Worm (Caenorhabditis elegans) whole organism, late embryonic: ENCODE measurements around the gene F47B8.10.

Source experiments
- C08G9.2 ChIP-seq: sonication (generic microtip); optimal IDR thresholded peaks from 2 replicates; lab custom pipeline; 2016; ENCODE audit warnings: mild to moderate bottlenecking, missing genetic modification characterization, moderate library complexity, missing compliant biosample characterization
- C38D4.7 ChIP-seq: fragments of 200-800 bp; sonication (Bioruptor generic); optimal IDR thresholded peaks from 2 replicates; lab custom pipeline; 2018; ENCODE audit warnings: mild to moderate bottlenecking, missing genetic modification characterization, moderate library complexity, missing compliant biosample characterization
- F13H6.1 ChIP-seq: sonication (generic microtip); optimal IDR thresholded peaks from 2 replicates; lab custom pipeline; 2016; ENCODE audit warnings: missing genetic modification characterization, missing compliant biosample characterization
- K02D7.2 ChIP-seq: sonication (generic microtip); optimal IDR thresholded peaks from 2 replicates; lab custom pipeline; 2017; ENCODE audit warnings: mild to moderate bottlenecking, missing genetic modification characterization, missing compliant biosample characterization
- Y22D7AL.16 ChIP-seq: sonication (generic microtip); optimal IDR thresholded peaks from 2 replicates; lab custom pipeline; 2016; ENCODE audit warnings: missing genetic modification characterization, missing compliant biosample characterization
- ahr-1 ChIP-seq: sonication (generic microtip); optimal IDR thresholded peaks from 2 replicates; lab custom pipeline; 2016; ENCODE audit warnings: missing genetic modification characterization, missing compliant biosample characterization
- ceh-14 ChIP-seq: sonication (generic microtip); optimal IDR thresholded peaks from 2 replicates; lab custom pipeline; 2016; ENCODE audit warnings: missing genotype, missing genetic modification characterization, missing compliant biosample characterization
- ceh-19 ChIP-seq: fragments of 200-800 bp; sonication (Bioruptor generic); optimal IDR thresholded peaks from 2 replicates; lab custom pipeline; 2018; ENCODE audit warnings: mild to moderate bottlenecking, missing genetic modification characterization, missing compliant biosample characterization
- ceh-24 ChIP-seq: sonication (generic microtip); optimal IDR thresholded peaks from 2 replicates; lab custom pipeline; 2016; ENCODE audit warnings: mild to moderate bottlenecking, missing genetic modification characterization, missing compliant biosample characterization
- ceh-30 ChIP-seq: fragments of 150-350 bp; optimal IDR thresholded peaks from 2 replicates; lab custom pipeline; 2014; ENCODE audit warnings: missing biosample characterization, missing genetic modification characterization
- ceh-48 ChIP-seq: sonication (generic microtip); optimal IDR thresholded peaks from 2 replicates; lab custom pipeline; 2016; ENCODE audit warnings: missing genetic modification characterization, inconsistent platforms, missing compliant biosample characterization
- che-1 ChIP-seq: sonication (generic microtip); optimal IDR thresholded peaks from 2 replicates; lab custom pipeline; 2016; ENCODE audit warnings: mild to moderate bottlenecking, missing genetic modification characterization, missing compliant biosample characterization
- dmd-4 ChIP-seq: sonication (generic microtip); optimal IDR thresholded peaks from 2 replicates; lab custom pipeline; 2016; ENCODE audit warnings: borderline replicate concordance, missing genetic modification characterization, missing compliant biosample characterization
- dve-1 ChIP-seq: sonication (generic microtip); optimal IDR thresholded peaks from 2 replicates; lab custom pipeline; 2017; ENCODE audit warnings: antibody characterized with exemption, mild to moderate bottlenecking, missing genetic modification characterization, missing compliant biosample characterization
- elt-4 ChIP-seq: sonication (generic microtip); optimal IDR thresholded peaks from 2 replicates; lab custom pipeline; 2016; ENCODE audit warnings: missing genetic modification characterization, missing compliant biosample characterization
- fax-1 ChIP-seq: sonication (generic microtip); optimal IDR thresholded peaks from 2 replicates; lab custom pipeline; 2016; ENCODE audit warnings: missing genotype, missing genetic modification characterization, missing compliant biosample characterization
- fkh-10 ChIP-seq: fragments of 150-350 bp; optimal IDR thresholded peaks from 2 replicates; lab custom pipeline; 2014; ENCODE audit warnings: missing biosample characterization, missing genetic modification reagents, missing genetic modification characterization
- gmeb-2 ChIP-seq: sonication (generic microtip); optimal IDR thresholded peaks from 2 replicates; lab custom pipeline; 2016; ENCODE audit warnings: missing genetic modification characterization, inconsistent platforms, missing compliant biosample characterization
- hlh-30 ChIP-seq: sonication (generic microtip); optimal IDR thresholded peaks from 2 replicates; lab custom pipeline; 2017; ENCODE audit warnings: antibody characterized with exemption, missing genetic modification characterization, missing compliant biosample characterization; ENCODE audit not compliant: insufficient read depth
- hlh-8 ChIP-seq: sonication (generic microtip); optimal IDR thresholded peaks from 2 replicates; lab custom pipeline; 2016; ENCODE audit warnings: missing genotype, missing genetic modification characterization, missing compliant biosample characterization
- lim-6 ChIP-seq: sonication (generic microtip); optimal IDR thresholded peaks from 2 replicates; lab custom pipeline; 2016; ENCODE audit warnings: missing genetic modification characterization, missing compliant biosample characterization
- lin-11 ChIP-seq: fragments of 200-800 bp; sonication (Bioruptor generic); optimal IDR thresholded peaks from 2 replicates; lab custom pipeline; 2018; ENCODE audit warnings: mild to moderate bottlenecking, missing genetic modification characterization, missing compliant biosample characterization
- madf-2 ChIP-seq: sonication (generic microtip); optimal IDR thresholded peaks from 2 replicates; lab custom pipeline; 2017; ENCODE audit warnings: missing genetic modification characterization, missing compliant biosample characterization
- nfya-1 ChIP-seq: sonication (generic microtip); optimal IDR thresholded peaks from 2 replicates; lab custom pipeline; 2017; ENCODE audit warnings: missing genetic modification characterization, mild to moderate bottlenecking, missing compliant biosample characterization, antibody characterized with exemption, moderate library complexity
- nhr-11 ChIP-seq: fragments of 150-350 bp; optimal IDR thresholded peaks from 2 replicates; lab custom pipeline; 2014; ENCODE audit warnings: missing biosample characterization, missing genetic modification characterization
- nhr-232 ChIP-seq: sonication (generic microtip); optimal IDR thresholded peaks from 2 replicates; lab custom pipeline; 2016; ENCODE audit warnings: missing genetic modification characterization, missing compliant biosample characterization
- npax-4 ChIP-seq: sonication (generic microtip); optimal IDR thresholded peaks from 2 replicates; lab custom pipeline; 2016; ENCODE audit warnings: missing genetic modification characterization, missing compliant biosample characterization
- odd-2 ChIP-seq: sonication (generic microtip); optimal IDR thresholded peaks from 2 replicates; lab custom pipeline; 2017; ENCODE audit warnings: antibody characterized with exemption, mild to moderate bottlenecking, missing genetic modification characterization, missing compliant biosample characterization
- pha-2 ChIP-seq: sonication (generic microtip); optimal IDR thresholded peaks from 2 replicates; lab custom pipeline; 2017; ENCODE audit warnings: mild to moderate bottlenecking, missing genetic modification characterization, missing compliant biosample characterization
- pha-4 ChIP-seq: fragments of 150-350 bp; optimal IDR thresholded peaks from 2 replicates; lab custom pipeline; 2018; ENCODE audit warnings: missing biosample characterization, missing genetic modification reagents, missing genetic modification characterization
- pqm-1 ChIP-seq: sonication (generic microtip); optimal IDR thresholded peaks from 2 replicates; lab custom pipeline; 2016; ENCODE audit warnings: missing genetic modification characterization, missing compliant biosample characterization
- sdc-2 ChIP-seq: sonication (generic microtip); optimal IDR thresholded peaks from 2 replicates; lab custom pipeline; 2016; ENCODE audit warnings: missing genotype, missing genetic modification characterization, missing compliant biosample characterization
- sox-2 ChIP-seq: fragments of 200-800 bp; sonication (Bioruptor generic); IDR thresholded peaks from 2 replicates; pipeline ENCODE4 v1.3.6; 2022; ENCODE audit warnings: missing genetic modification reagents, missing genetic modification characterization, missing compliant biosample characterization
- sox-4 ChIP-seq: sonication (generic microtip); optimal IDR thresholded peaks from 2 replicates; lab custom pipeline; 2017; ENCODE audit warnings: mild to moderate bottlenecking, missing genetic modification characterization, inconsistent platforms, missing compliant biosample characterization
- syd-9 ChIP-seq: sonication (generic microtip); optimal IDR thresholded peaks from 2 replicates; lab custom pipeline; 2016; ENCODE audit warnings: mild to moderate bottlenecking, missing genetic modification characterization, moderate library complexity, missing compliant biosample characterization
- unc-3 ChIP-seq, 2 experiments: fragments of 200-800 bp in 1 of 2; sonication (Bioruptor generic) in 1 of 2; sonication (generic microtip) in 1 of 2; conservative IDR thresholded peaks in 1 of 2; optimal IDR thresholded peaks in 1 of 2; 2 replicates each; pipeline versions ENCODE4 v1.3.6 to Lab custom; 2016 to 2022; ENCODE audit warnings: missing compliant biosample characterization in 2 of 2, missing genetic modification characterization in 2 of 2, missing genetic modification reagents in 1 of 2
- unc-42 ChIP-seq: sonication (generic microtip); optimal IDR thresholded peaks from 2 replicates; lab custom pipeline; 2016; ENCODE audit warnings: missing genotype, missing genetic modification characterization, missing compliant biosample characterization
- unc-86 ChIP-seq: sonication (generic microtip); optimal IDR thresholded peaks from 2 replicates; lab custom pipeline; 2016; ENCODE audit warnings: missing genetic modification characterization, missing compliant biosample characterization
- zip-5 ChIP-seq: sonication (generic microtip); optimal IDR thresholded peaks from 2 replicates; lab custom pipeline; 2016; ENCODE audit warnings: missing genetic modification characterization, missing compliant biosample characterization
- ztf-16 ChIP-seq: sonication (generic microtip); optimal IDR thresholded peaks from 2 replicates; lab custom pipeline; 2017; ENCODE audit warnings: missing genetic modification characterization, missing compliant biosample characterization

F47B8.10 gene

DNA sequence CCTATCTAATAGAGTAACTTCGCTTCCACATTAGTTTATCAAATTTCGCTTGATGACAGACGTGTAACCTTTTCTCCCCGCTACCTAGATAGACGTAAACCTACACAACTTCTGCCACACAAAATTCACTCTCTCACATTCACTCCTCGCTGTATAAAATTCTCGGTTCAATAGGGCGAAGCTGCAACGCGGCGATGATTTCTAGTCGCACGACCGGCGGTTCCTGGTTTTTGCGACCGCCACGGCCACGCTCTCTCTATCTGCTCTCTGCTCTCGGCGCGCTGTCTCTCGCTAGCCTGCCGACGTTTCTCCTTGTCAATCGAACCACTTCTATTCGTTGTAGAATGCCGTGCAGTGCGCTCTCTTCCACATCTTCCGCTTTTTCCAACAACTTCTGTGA is 9.2 kb downstream of the F47B8.10 start (continued):
- no peak for TF ChIP-seq lin-11 (tag; lab: Kevin White, UChicago)
- no peak for TF ChIP-seq unc-3 (GFP tag; conservative IDR thresholded peaks at IDR 0.05; lab: Robert Waterston, UW)
- TF ChIP-seq unc-3 (tag; optimal IDR thresholded peaks at IDR 0.05; lab: Kevin White, UChicago): no peak
- no peak for TF ChIP-seq elt-4 (tag; lab: Kevin White, UChicago)
- TF ChIP-seq hlh-30 (tag; lab: Kevin White, UChicago): no peak
- no peak for TF ChIP-seq sox-4
- TF ChIP-seq Y22D7AL.16: no peak
- TF ChIP-seq K02D7.2 (tag; lab: Kevin White, UChicago): no peak
- TF ChIP-seq fax-1 (tag; lab: Kevin White, UChicago): no peak
- peak; percentile 11 for TF ChIP-seq hlh-8
- no peak for TF ChIP-seq odd-2 (tag; lab: Kevin White, UChicago)
- no peak for TF ChIP-seq gmeb-2 (tag; lab: Kevin White, UChicago)
- TF ChIP-seq nhr-232 (tag; lab: Kevin White, UChicago): no peak
- TF ChIP-seq dmd-4 (tag; lab: Kevin White, UChicago): no peak
- TF ChIP-seq lim-6 (tag; lab: Kevin White, UChicago): no peak
- no peak for TF ChIP-seq ahr-1 (tag; lab: Kevin White, UChicago)
- TF ChIP-seq nfya-1 (tag; lab: Kevin White, UChicago): peak; percentile 62
- TF ChIP-seq sdc-2 (tag; lab: Kevin White, UChicago): peak; percentile 3
- TF ChIP-seq ceh-48 (tag; lab: Kevin White, UChicago): no peak
- peak; percentile 15 for TF ChIP-seq pqm-1 (tag; lab: Kevin White, UChicago)
- TF ChIP-seq ceh-19 (GFP tag; lab: Kevin White, UChicago): no peak
- no peak for TF ChIP-seq ztf-16 (tag; lab: Kevin White, UChicago)
- peak; percentile 3 for TF ChIP-seq F13H6.1 (tag; lab: Kevin White, UChicago)
- TF ChIP-seq npax-4 (tag; lab: Kevin White, UChicago): no peak
- no peak for TF ChIP-seq che-1
- TF ChIP-seq sox-2 (GFP tag; lab: Robert Waterston, UW): no peak
- TF ChIP-seq ceh-30: no peak
- TF ChIP-seq madf-2 (tag; lab: Kevin White, UChicago): peak; percentile 0
- no peak for TF ChIP-seq pha-4 (tag; lab: Kevin White, UChicago)
- TF ChIP-seq zip-5 (tag; lab: Kevin White, UChicago): no peak
- no peak for TF ChIP-seq C38D4.7 (GFP tag; lab: Kevin White, UChicago)
- TF ChIP-seq ceh-14 (tag; lab: Kevin White, UChicago): peak; percentile 55
- TF ChIP-seq pha-2: no peak
- peak; percentile 64 for TF ChIP-seq C08G9.2
- peak; percentile 72 for TF ChIP-seq unc-42 (tag; lab: Kevin White, UChicago)
- TF ChIP-seq syd-9 (tag; lab: Kevin White, UChicago): peak; percentile 24
- TF ChIP-seq ceh-24 (tag; lab: Kevin White, UChicago): no peak
- TF ChIP-seq dve-1 (tag; lab: Kevin White, UChicago): peak; percentile 22
- TF ChIP-seq fkh-10 (GFP tag; lab: Kevin White, UChicago): peak; percentile 14
- TF ChIP-seq nhr-11 (tag; lab: Kevin White, UChicago): no peak

DNA sequence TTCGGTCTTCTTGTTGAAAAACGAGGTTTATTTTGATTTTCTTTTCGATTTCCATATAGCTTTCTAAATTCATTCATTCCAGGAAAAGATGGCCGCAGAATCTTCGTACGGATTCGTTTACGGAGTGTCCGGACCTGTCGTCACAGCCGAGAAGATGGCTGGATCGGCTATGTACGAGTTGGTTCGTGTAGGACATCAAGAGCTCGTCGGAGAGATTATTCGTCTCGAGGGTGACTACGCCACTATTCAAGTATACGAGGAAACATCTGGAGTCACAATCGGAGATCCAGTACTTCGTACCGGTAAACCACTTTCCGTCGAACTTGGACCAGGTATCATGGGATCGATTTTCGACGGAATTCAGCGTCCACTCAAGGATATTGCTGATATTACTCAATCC is 9.9 kb downstream of the F47B8.10 start, which contains the start of gene vha-13:
Gene vha-13 (plus strand): TSS at position 81 of the 400 bp plus-strand sequence.
- TF ChIP-seq unc-86 (tag; lab: Kevin White, UChicago) (no peak), ceh-30 (no peak), pha-4 (tag; lab: Kevin White, UChicago) (no peak)
- TF ChIP-seq, all 69 proteins: peak for 0
